Fruit fly (Drosophila melanogaster): ENCODE results near the gene CG12817.

Gene CG12817

dm6 chr3R:10185986-10186385 lies 38.5 kb downstream of the CG12817 start:
- TF ChIP-seq CG9139 (GFP tag; optimal IDR thresholded peaks at IDR 0.05) (no peak), fkh (GFP tag; optimal IDR thresholded peaks at IDR 0.05) (peak; percentile 78), Blimp-1 (GFP tag; optimal IDR thresholded peaks at IDR 0.05) (peak; percentile 21)

- TF ChIP-seq pdm3 (GFP tag; optimal IDR thresholded peaks at IDR 0.05): peak; percentile 38
- TF ChIP-seq topi (GFP tag; optimal IDR thresholded peaks at IDR 0.05): no peak
- TF ChIP-seq CG6276 (GFP tag; optimal IDR thresholded peaks at IDR 0.05): no peak
- TF ChIP-seq Eip78C (GFP tag): peak; percentile 90
- TF ChIP-seq cyc (GFP tag; optimal IDR thresholded peaks at IDR 0.05): no peak
- TF ChIP-seq ss (GFP tag; optimal IDR thresholded peaks at IDR 0.05): peak; percentile 49 to 76
- no peak for TF ChIP-seq Eip93F (GFP tag; optimal IDR thresholded peaks at IDR 0.05)
- TF ChIP-seq vri (GFP tag; optimal IDR thresholded peaks at IDR 0.05): no peak
- no peak for TF ChIP-seq CG6792 (GFP tag; optimal IDR thresholded peaks at IDR 0.05)
- TF ChIP-seq CG31627 (GFP tag; optimal IDR thresholded peaks at IDR 0.05): no peak
- TF ChIP-seq Blimp-1 (GFP tag; optimal IDR thresholded peaks at IDR 0.05): no peak
- no peak for TF ChIP-seq Hr38 (GFP tag; optimal IDR thresholded peaks at IDR 0.05)
- TF ChIP-seq CG3032 (tag; optimal IDR thresholded peaks at IDR 0.05): peak; percentile 63
- no peak for TF ChIP-seq fd85E (GFP tag; optimal IDR thresholded peaks at IDR 0.05)
- peak; percentile 31 for TF ChIP-seq dsx (GFP tag; optimal IDR thresholded peaks at IDR 0.05; ENCODE audit: poor library complexity, severe bottlenecking)
- TF ChIP-seq dac (GFP tag; optimal IDR thresholded peaks at IDR 0.05): no peak
- peak in 1 of 2 experiments; percentile 41 for TF ChIP-seq salr (GFP tag; optimal IDR thresholded peaks at IDR 0.05)
- TF ChIP-seq Ets96B (tag; optimal IDR thresholded peaks at IDR 0.05): peak; percentile 62
- no peak for TF ChIP-seq Gug (GFP tag; IDR thresholded peaks at IDR 0.05)
- TF ChIP-seq svp (GFP tag): no peak
- TF ChIP-seq CG6808 (GFP tag; optimal IDR thresholded peaks at IDR 0.05): peak; percentile 78
- no peak for TF ChIP-seq lz (GFP tag; optimal IDR thresholded peaks at IDR 0.05)
- no peak for TF ChIP-seq CG6163 (GFP tag; IDR thresholded peaks at IDR 0.05)
- no peak for TF ChIP-seq Sox102F (GFP tag; optimal IDR thresholded peaks at IDR 0.05)
- TF ChIP-seq Sox15 (GFP tag; optimal IDR thresholded peaks at IDR 0.05): no peak
- TF ChIP-seq Lpt (GFP tag; optimal IDR thresholded peaks at IDR 0.05): no peak
- TF ChIP-seq CG15336 (GFP tag; IDR thresholded peaks at IDR 0.05): no peak
- peak; percentile 16 for TF ChIP-seq Hr39 (GFP tag; optimal IDR thresholded peaks at IDR 0.05)
- no peak for TF ChIP-seq CG8119 (GFP tag; IDR thresholded peaks at IDR 0.05)
- TF ChIP-seq Eip75B (GFP tag; optimal IDR thresholded peaks at IDR 0.05): peak; percentile 31
- TF ChIP-seq achi (GFP tag; optimal IDR thresholded peaks at IDR 0.05): peak; percentile 31
- no peak for TF ChIP-seq CG6854 (GFP tag; optimal IDR thresholded peaks at IDR 0.05)
- TF ChIP-seq CG1621 (tag; optimal IDR thresholded peaks at IDR 0.05): no peak
- peak; percentile 33 for TF ChIP-seq OdsH (GFP tag; optimal IDR thresholded peaks at IDR 0.05)
- TF ChIP-seq CG7368 (GFP tag; optimal IDR thresholded peaks at IDR 0.05): no peak
- peak; percentile 14 for TF ChIP-seq Hr4 (GFP tag; optimal IDR thresholded peaks at IDR 0.05)
- TF ChIP-seq net (GFP tag; optimal IDR thresholded peaks at IDR 0.05): peak; percentile 38
- TF ChIP-seq CG32006 (GFP tag; optimal IDR thresholded peaks at IDR 0.05): peak; percentile 24
- peak; percentile 35 for TF ChIP-seq CG10631 (GFP tag; optimal IDR thresholded peaks at IDR 0.05)
- TF ChIP-seq CG11902 (GFP tag; optimal IDR thresholded peaks at IDR 0.05): no peak
- no peak for TF ChIP-seq CG11294 (GFP tag; IDR thresholded peaks at IDR 0.05)
- TF ChIP-seq CG3919 (GFP tag; optimal IDR thresholded peaks at IDR 0.05): peak; percentile 55
- TF ChIP-seq CG8319 (GFP tag; optimal IDR thresholded peaks at IDR 0.05): no peak
- TF ChIP-seq spab (GFP tag; optimal IDR thresholded peaks at IDR 0.05): peak; percentile 61
- TF ChIP-seq Smox (GFP tag; optimal IDR thresholded peaks at IDR 0.05): no peak
- TF ChIP-seq CG9139 (GFP tag; optimal IDR thresholded peaks at IDR 0.05): peak; percentile 36
- TF ChIP-seq Met (GFP tag; optimal IDR thresholded peaks at IDR 0.05): no peak
- no peak for TF ChIP-seq Ets21C (GFP tag; optimal IDR thresholded peaks at IDR 0.05)
- peak; percentile 58 for TF ChIP-seq fd59A (GFP tag; optimal IDR thresholded peaks at IDR 0.05)
Observed at dm6 chr3R:10176927-10177511, 47.5 kb downstream of the CG12817 start.
